Fruit fly (Drosophila melanogaster) whole organism: ENCODE results near the gene Ddr.

ENCODE experiments used
- CG8478 ChIP-seq: fragments of >200 bp; optimal IDR thresholded peaks from 2 replicates; lab custom pipeline; 2018; ENCODE audit warnings: inconsistent platforms
- Dll ChIP-seq: fragments of >200 bp; optimal IDR thresholded peaks from 2 replicates; lab custom pipeline; 2017
- EcR ChIP-seq, 2 experiments: fragments of >200 bp; optimal IDR thresholded peaks; 2 replicates each; lab custom pipeline; 2017; ENCODE audit warnings: missing biosample characterization in 2 of 2, missing genetic modification characterization in 2 of 2, missing genetic modification reagents in 2 of 2
- pan ChIP-seq: fragments of >200 bp; optimal IDR thresholded peaks from 2 replicates; lab custom pipeline; 2017
- psq ChIP-seq: fragments of >200 bp; optimal IDR thresholded peaks from 2 replicates; lab custom pipeline; 2017
- usp ChIP-seq: fragments of >200 bp; optimal IDR thresholded peaks from 2 replicates; lab custom pipeline; 2017; ENCODE audit warnings: missing biosample characterization, missing genetic modification characterization, mixed read lengths

- TF ChIP-seq psq (no peak), pan (no peak), CG8478 (lab: Kevin White, UChicago) (no peak), EcR (GFP tag; optimal IDR thresholded peaks at IDR 0.05; lab: Kevin White, UChicago) (no peak), Dll (lab: Kevin White, UChicago) (no peak), usp (GFP tag; lab: Kevin White, UChicago) (no peak)
Observed at dm6 chr2L:6309879-6310278, 57.0 kb downstream of the Ddr start.
